Fruit fly (Drosophila melanogaster): ENCODE data around the gene S6KL.

Gene S6KL

DNA sequence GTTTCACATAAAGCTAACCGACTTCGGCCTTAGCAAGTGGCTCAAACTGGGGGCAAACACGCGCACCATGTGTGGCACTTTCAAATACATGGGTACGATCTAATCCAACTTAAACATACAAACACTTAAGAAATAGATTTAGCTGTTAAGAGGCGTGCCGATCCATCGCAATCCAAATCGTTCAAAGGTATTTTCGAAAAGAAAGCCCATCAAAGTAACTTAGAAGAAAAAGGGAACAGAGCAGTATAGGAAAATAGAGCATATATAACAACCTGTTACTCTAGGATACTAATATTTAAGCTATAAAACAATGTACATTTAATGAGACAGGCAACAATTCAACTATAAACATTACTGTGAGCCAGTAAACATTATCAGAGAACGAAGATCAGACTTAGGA lies 3.1 kb downstream of the S6KL start, which contains the start of gene Atg101:
Gene Atg101 (plus strand): TSS at position 301 of the 400 bp plus-strand sequence.
- no peak for TF ChIP-seq CG17801 (GFP tag; optimal IDR thresholded peaks at IDR 0.05; ENCODE audit: partially characterized antibody)

DNA sequence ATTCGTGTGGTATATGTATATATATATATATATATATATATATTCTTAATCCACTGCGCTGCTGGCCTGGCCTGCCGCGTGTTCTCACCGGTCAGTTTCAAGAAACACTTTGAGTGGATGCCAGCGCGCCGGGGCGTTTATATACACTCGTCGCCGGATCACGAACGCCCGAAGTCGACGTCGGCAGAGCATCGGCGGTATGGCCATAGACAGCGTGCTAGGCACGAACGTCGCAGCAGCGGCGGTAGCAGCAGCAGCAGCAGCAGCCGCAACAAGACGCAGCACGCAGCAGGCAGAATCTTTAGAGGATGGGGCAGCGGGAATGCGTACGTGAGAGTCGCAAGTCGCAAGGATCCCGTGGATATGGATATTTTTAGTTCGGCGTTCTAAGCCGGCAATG lies 9.3 kb downstream of the S6KL start, which contains the start of gene bnb:
Gene bnb (minus strand): TSS at position 121 of the 400 bp plus-strand sequence.
- no peak for TF ChIP-seq CG17801 (GFP tag; optimal IDR thresholded peaks at IDR 0.05; ENCODE audit: partially characterized antibody)

DNA sequence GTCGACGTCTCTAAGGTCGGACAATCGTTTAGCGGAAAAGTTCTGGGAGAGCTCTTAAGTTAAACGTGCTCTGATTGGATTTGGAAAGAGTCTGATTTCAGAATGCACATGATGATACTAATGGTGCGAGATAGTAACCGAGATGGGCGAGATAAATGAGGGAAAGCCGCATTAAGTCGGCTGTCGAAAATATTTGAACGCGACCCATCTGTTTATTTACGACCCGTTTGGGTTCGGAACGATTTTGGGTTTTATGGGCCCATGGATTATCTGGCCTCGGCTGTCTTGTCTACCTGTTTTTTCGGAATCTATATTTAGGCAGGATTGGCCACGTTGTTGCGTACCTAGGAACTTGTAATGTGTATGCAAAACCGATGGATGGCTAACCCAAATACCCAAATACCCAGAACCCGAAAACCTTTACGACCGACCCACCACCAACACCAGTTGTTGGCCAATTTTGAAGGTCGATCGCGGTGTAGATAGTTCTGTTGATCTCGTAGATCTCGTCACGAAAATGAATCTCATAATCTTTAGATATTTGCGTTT lies 11.1 kb downstream of the S6KL start:
- no peak for TF ChIP-seq CG17801 (GFP tag; optimal IDR thresholded peaks at IDR 0.05; ENCODE audit: partially characterized antibody)

DNA sequence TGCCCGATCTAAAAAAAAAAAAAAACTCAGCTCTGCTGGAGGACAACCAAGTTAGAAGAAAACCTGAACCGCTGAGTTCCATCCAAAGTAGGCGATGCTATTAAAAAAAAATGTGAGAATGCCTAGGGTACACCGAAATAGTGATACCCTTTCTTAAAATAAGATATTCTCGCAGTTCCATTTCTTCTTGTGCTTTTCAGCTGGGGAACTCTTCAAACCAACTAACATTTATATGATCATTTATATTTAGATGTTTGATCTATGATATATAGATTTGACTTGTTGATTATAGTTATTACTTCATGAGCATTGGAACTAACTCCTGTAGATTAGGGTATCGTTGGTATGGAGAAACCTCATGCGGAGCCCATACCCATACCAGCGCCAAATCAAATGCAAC lies 11.9 kb downstream of the S6KL start:
- no peak for TF ChIP-seq CG17801 (GFP tag; optimal IDR thresholded peaks at IDR 0.05; ENCODE audit: partially characterized antibody)

DNA sequence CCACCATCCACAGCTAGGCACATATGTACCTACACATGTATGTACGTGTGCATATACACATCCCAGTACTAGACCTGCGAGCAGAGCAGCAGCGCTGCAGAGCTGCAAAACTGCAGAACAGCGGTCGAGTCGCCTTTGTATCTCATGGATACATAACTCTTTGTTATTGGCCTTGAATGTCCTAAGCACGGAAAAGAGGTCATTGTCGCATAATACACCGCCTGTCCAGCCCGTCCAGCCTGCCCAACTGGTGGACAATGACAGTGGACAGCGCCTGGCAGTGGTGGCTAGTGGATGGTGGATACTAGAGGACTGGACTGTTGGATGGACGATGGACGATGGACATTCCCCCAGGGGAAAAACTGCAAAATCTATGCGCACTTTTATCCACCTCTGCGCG lies 13.0 kb downstream of the S6KL start:
- TF ChIP-seq CG17801 (GFP tag; optimal IDR thresholded peaks at IDR 0.05; ENCODE audit: partially characterized antibody) = no peak

DNA sequence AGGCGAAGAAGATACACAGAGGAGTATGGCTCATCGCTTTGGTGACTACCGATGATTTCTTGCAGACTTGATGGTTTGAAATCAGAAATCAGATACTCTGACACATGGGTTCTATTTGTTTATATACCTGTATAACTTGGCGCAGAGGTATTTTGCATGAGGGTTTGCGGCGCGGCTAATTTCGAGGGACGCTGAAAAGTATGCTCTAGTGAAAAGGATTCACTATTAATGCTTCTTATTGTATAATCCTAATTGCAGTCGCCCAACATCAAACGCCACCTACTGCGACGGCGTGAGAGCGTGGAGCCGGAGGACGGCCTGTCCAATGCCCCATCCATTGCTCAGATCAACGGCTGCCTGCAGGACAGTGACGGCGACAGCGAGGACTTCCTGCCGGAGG lies 16.8 kb downstream of the S6KL start:
- TF ChIP-seq CG17801 (GFP tag; optimal IDR thresholded peaks at IDR 0.05; ENCODE audit: partially characterized antibody) = no peak

DNA sequence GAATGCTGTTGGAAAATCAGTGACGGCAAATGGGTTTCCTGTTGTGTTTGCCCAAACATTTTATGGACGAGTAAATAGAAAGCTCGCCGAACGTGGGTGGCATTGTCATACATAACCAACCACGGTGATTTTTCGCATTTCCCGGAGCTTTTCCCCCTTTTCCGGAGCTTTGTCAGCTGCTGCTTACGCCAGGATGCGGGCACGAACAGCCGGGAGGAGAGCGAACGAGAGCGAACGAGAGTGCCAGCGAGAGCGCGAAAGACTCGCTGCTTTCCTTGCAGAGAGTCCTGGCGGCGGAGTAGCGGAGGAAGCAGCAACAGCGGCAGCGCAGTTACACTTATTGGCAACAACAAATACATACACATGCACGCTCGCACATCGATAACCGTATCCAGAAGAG lies 18.1 kb downstream of the S6KL start, which contains the start of gene CG7058:
Gene CG7058 (plus strand): TSS at position 330 of the 400 bp plus-strand sequence.
- TF ChIP-seq CG17801 (GFP tag; optimal IDR thresholded peaks at IDR 0.05; ENCODE audit: partially characterized antibody) = no peak

DNA sequence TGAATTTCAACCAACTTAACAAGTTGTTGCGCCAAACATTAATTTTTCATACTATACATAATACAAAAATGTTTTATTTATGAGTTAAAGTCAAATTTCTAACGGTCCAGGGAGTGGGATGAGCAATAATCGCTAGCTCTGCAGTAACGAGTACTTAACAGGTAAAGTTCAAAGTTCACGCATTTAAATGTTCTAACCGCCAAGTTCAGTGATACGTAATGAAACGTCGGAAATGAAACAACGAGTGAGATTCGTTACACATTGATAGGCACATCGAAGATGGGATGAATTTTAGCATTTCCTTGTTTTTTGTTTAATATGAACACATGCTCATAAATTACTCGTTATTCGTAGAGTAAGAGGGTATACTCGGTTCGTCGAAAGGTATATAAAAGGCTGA lies 23.8 kb downstream of the S6KL start:
- no peak for TF ChIP-seq CG17801 (GFP tag; optimal IDR thresholded peaks at IDR 0.05; ENCODE audit: partially characterized antibody)

DNA sequence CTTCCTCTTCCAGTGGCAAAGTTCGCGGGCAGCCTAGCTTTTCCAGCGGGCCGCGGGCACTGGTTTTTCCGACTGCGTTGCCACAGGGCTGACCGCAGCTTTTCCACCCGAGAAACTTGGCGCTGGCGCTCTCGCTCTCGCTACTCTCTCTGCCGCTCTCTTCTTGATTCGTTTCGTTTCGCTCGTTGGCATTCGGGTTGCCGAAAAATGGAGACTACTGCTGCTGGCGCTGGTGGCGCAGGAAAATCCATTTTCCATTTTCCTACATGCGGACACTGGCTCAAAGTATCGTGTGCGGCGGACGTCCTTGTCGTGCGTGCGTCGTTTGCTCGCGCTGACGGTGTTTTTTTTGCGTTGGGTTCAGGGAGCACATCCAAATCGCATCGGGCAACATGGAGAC lies 24.8 kb downstream of the S6KL start, which contains the start of gene CG42450:
Gene CG42450 (plus strand): TSS at position 249 of the 400 bp plus-strand sequence.
- no peak for TF ChIP-seq CG17801 (GFP tag; optimal IDR thresholded peaks at IDR 0.05; ENCODE audit: partially characterized antibody)

DNA sequence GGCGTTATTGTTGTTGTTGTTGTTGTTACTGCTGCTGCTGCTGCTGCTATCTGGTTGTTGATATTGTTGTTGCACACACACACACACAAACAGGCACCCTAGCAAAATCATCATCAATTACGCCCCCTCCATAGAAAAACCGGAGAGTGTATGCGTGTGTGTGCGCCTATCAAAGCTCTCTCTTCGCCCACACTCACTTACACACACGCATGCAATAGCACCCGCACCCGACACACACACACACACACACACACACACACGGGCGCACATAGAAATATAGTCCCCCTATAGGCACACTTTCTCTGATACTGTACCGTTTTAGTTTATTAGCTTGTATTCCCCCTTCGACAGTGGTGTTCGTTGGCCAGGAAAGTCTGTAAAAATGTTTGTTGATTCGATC lies 26.1 kb downstream of the S6KL start:
- no peak for TF ChIP-seq CG17801 (GFP tag; optimal IDR thresholded peaks at IDR 0.05; ENCODE audit: partially characterized antibody)

DNA sequence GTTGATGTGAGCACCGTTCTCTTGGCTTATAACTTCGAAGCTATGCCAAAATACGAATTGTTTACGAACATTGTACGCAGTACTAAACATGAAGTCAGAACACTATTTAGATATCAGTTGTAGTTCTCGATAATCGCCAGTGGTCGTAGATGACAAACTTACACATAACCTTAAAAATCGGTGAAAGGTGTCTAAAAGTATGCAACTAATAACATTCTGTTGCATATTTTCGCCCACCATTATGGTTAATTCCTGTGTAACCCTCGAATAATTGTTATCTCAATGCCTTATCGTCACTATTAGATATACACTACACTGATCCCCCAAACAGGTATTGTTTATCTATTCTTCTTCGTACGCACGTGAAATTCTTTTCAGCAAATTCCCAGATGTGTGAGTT lies 26.7 kb downstream of the S6KL start:
- no peak for TF ChIP-seq CG17801 (GFP tag; optimal IDR thresholded peaks at IDR 0.05; ENCODE audit: partially characterized antibody)

DNA sequence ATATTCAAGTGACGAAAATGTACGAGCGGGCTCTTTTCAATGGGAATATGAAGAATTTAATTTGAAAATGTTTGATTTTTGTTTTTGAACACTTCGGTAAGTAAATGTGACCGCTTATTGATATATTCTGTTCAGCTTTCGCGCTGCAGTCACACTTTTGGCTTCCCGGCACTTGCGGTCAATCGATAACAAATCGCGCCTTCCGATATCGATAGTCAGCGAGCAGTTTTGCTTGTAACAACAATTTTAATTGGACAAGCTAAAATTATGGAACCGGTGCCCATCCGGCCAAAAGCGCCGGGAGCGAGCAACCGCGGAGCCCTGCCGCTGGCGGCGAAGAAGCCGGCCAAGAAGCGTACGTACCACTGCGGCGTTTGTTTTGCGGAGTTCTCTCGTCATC lies 42.1 kb downstream of the S6KL start, which contains the start of gene CG7101:
Gene CG7101 (plus strand): TSS at position 196 of the 400 bp plus-strand sequence.
- TF ChIP-seq CG17801 (GFP tag; optimal IDR thresholded peaks at IDR 0.05; ENCODE audit: partially characterized antibody) = no peak

DNA sequence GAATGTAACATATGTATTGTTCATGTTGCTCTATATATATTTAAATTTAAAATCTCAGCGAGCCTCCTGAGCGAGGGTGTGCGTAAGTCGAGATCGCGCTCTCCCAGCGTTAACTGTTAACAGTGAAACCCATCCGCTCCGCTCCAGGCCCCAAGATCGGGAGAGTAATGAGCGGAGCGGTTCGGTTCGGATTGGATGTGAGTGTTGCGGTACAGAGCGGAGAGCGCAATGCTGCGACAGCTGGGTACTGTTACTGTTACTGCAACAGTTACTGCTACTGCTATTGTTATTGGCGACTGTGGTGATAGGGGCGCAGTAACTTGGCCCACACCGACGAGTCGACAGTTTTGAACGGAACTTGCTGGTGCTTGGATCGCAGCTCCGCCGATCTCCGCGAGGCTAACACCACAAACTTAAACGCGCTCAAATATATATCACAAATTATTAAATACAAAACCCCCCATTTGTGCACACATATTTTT lies 44.1 kb downstream of the S6KL start, which contains the start of gene Pvf1:
Gene Pvf1 (plus strand): TSS at position 312 of the 482 bp plus-strand sequence.
- peak; percentile 58 for TF ChIP-seq CG17801 (GFP tag; optimal IDR thresholded peaks at IDR 0.05; ENCODE audit: partially characterized antibody)

DNA sequence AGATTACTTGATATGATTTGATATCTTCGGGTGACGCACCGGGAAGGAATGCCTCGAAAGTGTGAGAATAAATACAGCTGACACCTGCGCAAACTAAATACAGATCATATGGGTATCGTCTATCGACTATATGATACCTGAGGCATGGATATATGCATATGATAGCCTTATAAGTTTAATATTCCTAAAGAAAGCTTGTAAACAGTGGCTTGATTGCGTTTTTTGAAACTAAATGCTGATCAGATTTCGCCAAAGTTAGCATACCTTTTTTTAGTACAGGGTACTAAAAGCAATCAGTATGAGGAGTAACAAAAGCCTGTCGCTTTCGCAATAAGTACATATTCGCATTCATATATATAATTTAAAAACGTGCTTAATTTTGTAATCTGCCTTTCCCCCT lies 46.1 kb downstream of the S6KL start:
- peak; percentile 38 for TF ChIP-seq CG17801 (GFP tag; optimal IDR thresholded peaks at IDR 0.05; ENCODE audit: partially characterized antibody)

DNA sequence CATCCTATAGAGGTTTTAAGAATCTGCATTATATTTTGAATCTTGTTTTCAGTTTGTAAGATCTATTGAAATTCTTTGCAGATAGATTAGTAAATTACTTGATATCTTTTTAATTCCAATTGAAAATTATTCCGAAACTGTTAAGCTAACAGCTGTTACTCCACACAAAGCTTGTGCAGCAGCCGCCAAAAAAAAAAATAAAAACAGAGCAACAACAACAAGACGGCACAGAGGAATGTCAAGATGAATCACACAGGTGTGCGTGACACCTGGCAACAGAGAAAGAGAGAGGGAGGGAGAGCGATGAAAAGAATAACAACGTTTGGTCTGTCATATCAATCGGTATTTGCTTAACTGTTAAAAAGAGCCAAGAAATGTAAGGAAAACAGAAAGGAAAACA lies 46.7 kb downstream of the S6KL start:
- TF ChIP-seq CG17801 (GFP tag; optimal IDR thresholded peaks at IDR 0.05; ENCODE audit: partially characterized antibody) = no peak

DNA sequence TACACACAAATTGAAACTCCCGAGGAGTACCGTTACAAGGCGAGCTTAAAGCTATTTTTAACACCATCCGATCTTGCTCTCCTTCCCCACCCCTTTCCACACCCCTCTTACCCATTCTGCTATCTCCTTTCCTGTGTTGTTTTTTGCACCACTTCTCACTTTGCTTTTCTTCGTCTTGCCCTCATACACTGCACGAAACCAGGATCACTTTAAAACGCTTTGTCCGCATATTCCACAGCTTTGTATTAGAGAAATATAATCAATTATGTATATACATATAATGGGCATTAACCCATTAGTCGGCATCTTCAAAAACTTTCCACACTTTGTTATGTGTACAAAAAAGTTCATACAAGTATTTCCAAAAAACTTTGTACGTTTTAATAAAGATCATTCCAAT lies 47.2 kb downstream of the S6KL start:
- no peak for TF ChIP-seq CG17801 (GFP tag; optimal IDR thresholded peaks at IDR 0.05; ENCODE audit: partially characterized antibody)

DNA sequence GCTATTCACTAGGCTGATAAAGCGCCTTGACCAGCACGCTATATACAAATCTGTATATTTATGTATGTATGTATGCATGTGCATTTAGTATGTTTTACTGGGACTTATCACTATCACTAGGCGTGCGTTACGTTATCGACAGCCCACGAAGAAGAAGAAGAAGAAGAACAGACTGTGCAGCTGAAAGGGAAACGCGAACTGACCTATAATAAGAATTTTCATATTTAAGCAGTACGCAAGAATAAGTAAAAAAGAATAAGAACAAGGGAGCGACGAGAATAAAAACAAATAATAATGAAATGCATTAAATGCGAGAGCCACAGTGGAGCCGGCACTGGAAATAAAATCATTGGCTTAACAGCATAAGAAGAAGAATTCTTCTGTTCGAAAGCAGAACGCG lies 48.1 kb downstream of the S6KL start:
- no peak for TF ChIP-seq CG17801 (GFP tag; optimal IDR thresholded peaks at IDR 0.05; ENCODE audit: partially characterized antibody)

Data from ovary, adult (tissue).